Fruit fly (Drosophila melanogaster) Kc167 (cell line): Measurements from ENCODE around the gene Argp.

Experiments used
- Sin3A ChIP-seq: fragments of >200 bp; optimal IDR thresholded peaks from 2 replicates; lab custom pipeline; 2018; ENCODE audit warnings: missing external identifiers
- h ChIP-seq: fragments of >200 bp; optimal IDR thresholded peaks from 3 replicates; lab custom pipeline; 2018; ENCODE audit warnings: missing external identifiers
- ttk ChIP-seq: sonication (Bioruptor generic); optimal IDR thresholded peaks from 2 replicates; lab custom pipeline; 2017; ENCODE audit warnings: missing external identifiers

dm6 chr3R:13726795-13727194 lies 17.1 kb upstream of the Argp start:
- no peak for TF ChIP-seq h (lab: Kevin White, UChicago)
- no peak for TF ChIP-seq ttk (lab: Kevin White, UChicago)
- TF ChIP-seq Sin3A, result no peak
